Fruit fly (Drosophila melanogaster): ENCODE measurements around the gene CG4593.
A peak's percentile ranks its signal among the peaks of the same experiment; 100 is the strongest.

DNA sequence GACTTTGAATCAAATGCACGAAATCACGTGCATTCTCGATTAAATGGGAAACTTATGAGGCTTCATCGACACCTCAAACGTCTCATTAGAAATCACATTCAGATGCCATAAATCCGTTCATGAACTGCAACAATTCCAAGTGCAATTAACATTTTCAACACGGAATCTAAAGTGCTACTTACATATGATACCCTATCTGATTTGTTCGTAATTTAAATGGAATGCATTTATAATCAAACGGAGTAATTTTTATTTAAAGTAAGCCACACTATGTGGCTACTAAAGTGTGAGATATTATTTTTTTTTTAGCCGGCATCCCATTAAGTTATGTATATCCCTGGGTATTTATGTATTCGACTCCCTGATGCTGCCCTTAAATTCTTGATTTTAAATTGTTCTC, 6.0 kb upstream of the CG4593 start:
- TF ChIP-seq GATAd (GFP tag; optimal IDR thresholded peaks at IDR 0.05) (no peak), usp (GFP tag; optimal IDR thresholded peaks at IDR 0.05) (no peak), dsf (GFP tag; optimal IDR thresholded peaks at IDR 0.05; ENCODE audit: borderline replicate concordance) (no peak), ey (GFP tag; optimal IDR thresholded peaks at IDR 0.05) (peak; percentile 52), rgr (GFP tag; optimal IDR thresholded peaks at IDR 0.05) (peak; percentile 43), Mio (GFP tag; optimal IDR thresholded peaks at IDR 0.05) (no peak), br (GFP tag; optimal IDR thresholded peaks at IDR 0.05) (peak; percentile 35), brk (GFP tag; optimal IDR thresholded peaks at IDR 0.05) (peak; percentile 8), dmrt93B (GFP tag; optimal IDR thresholded peaks at IDR 0.05) (no peak), jim (GFP tag; optimal IDR thresholded peaks at IDR 0.05) (no peak), Abd-B (GFP tag; optimal IDR thresholded peaks at IDR 0.05) (no peak), pan (optimal IDR thresholded peaks at IDR 0.05) (no peak)

All from whole organism, wandering third instar larva.